Worm (Caenorhabditis elegans): ENCODE data around the gene Y41D4A.3.

Y41D4A.3 gene

ce11 chrIV:1720474-1720873 is 33.1 kb upstream of the Y41D4A.3 start, which contains the start of gene epic-2:
epic-2 (plus strand) TSS chrIV:1720790.
- TF ChIP-seq nhr-76 (tag; optimal IDR thresholded peaks at IDR 0.05) (no peak), mdl-1 (tag; optimal IDR thresholded peaks at IDR 0.05) (no peak), jun-1 (tag; optimal IDR thresholded peaks at IDR 0.05) (no peak), unc-30 (tag; optimal IDR thresholded peaks at IDR 0.05) (no peak), lin-15B (tag; optimal IDR thresholded peaks at IDR 0.05) (no peak), lin-14 (GFP tag; optimal IDR thresholded peaks at IDR 0.05) (peak; percentile 31), egl-27 (tag; optimal IDR thresholded peaks at IDR 0.05) (no peak), blmp-1 (tag; optimal IDR thresholded peaks at IDR 0.05) (peak; percentile 17), C04F5.9 (tag; optimal IDR thresholded peaks at IDR 0.05) (no peak), unc-98 (GFP tag; IDR thresholded peaks at IDR 0.05) (no peak), elt-3 (tag; optimal IDR thresholded peaks at IDR 0.05) (peak in 3 of 6 experiments; percentile 3 to 68 (median 23)), nhr-237 (tag; optimal IDR thresholded peaks at IDR 0.05) (no peak), nhr-71 (tag; optimal IDR thresholded peaks at IDR 0.05) (no peak), nhr-19 (GFP tag; conservative IDR thresholded peaks at IDR 0.05) (no peak), sptf-1 (tag; optimal IDR thresholded peaks at IDR 0.05) (no peak), ceh-82 (tag; optimal IDR thresholded peaks at IDR 0.05) (no peak), ztf-4 (tag; optimal IDR thresholded peaks at IDR 0.05) (no peak), tlp-1 (tag; optimal IDR thresholded peaks at IDR 0.05) (no peak), fos-1 (tag; optimal IDR thresholded peaks at IDR 0.05) (no peak), zip-4 (GFP tag; optimal IDR thresholded peaks at IDR 0.05) (no peak), nhr-12 (tag; optimal IDR thresholded peaks at IDR 0.05) (no peak), snu-23 (GFP tag; optimal IDR thresholded peaks at IDR 0.05) (no peak), C34B4.2 (tag; optimal IDR thresholded peaks at IDR 0.05) (no peak), efl-1 (optimal IDR thresholded peaks at IDR 0.05) (no peak), efl-1 (GFP tag; optimal IDR thresholded peaks at IDR 0.05 in 1 of 2) (no peak), alr-1 (tag; optimal IDR thresholded peaks at IDR 0.05; ENCODE audit: borderline replicate concordance) (no peak), sox-4 (tag; optimal IDR thresholded peaks at IDR 0.05) (no peak), nhr-28 (tag; optimal IDR thresholded peaks at IDR 0.05) (no peak), dpl-1 (GFP tag; optimal IDR thresholded peaks at IDR 0.05) (no peak), lin-39 (tag; optimal IDR thresholded peaks at IDR 0.05) (no peak), elt-2 (tag; optimal IDR thresholded peaks at IDR 0.05) (no peak), nhr-85 (tag) (peak; percentile 65), snpc-4 (tag; optimal IDR thresholded peaks at IDR 0.05) (no peak), ets-5 (GFP tag; IDR thresholded peaks at IDR 0.05) (no peak), nhr-11 (tag; optimal IDR thresholded peaks at IDR 0.05) (no peak), grh-1 (GFP tag; IDR thresholded peaks at IDR 0.05) (peak; percentile 6; the same call in 1 of the 2 replicates), xbp-1 (tag; optimal IDR thresholded peaks at IDR 0.05) (peak; percentile 5), fkh-8 (tag; optimal IDR thresholded peaks at IDR 0.05) (no peak), rnt-1 (tag; optimal IDR thresholded peaks at IDR 0.05) (no peak), hlh-4 (tag; optimal IDR thresholded peaks at IDR 0.05) (no peak)

- 0 out of 2 replicates have a peak, but pooled peaks have one; percentile 19 for TF ChIP-seq mab-9 (GFP tag; IDR thresholded peaks at IDR 0.05)
Observed at ce11 chrIV:1720902-1721301, 32.7 kb upstream of the Y41D4A.3 start.

ce11 chrIV:1721610-1722009 is 32.0 kb upstream of the Y41D4A.3 start:
- TF ChIP-seq efl-1 (optimal IDR thresholded peaks at IDR 0.05) (no peak), efl-1 (GFP tag; optimal IDR thresholded peaks at IDR 0.05 in 1 of 2) (peak in 1 of 2 experiments; percentile 15), lin-14 (GFP tag; optimal IDR thresholded peaks at IDR 0.05) (no peak)

Measured in whole organism, L1 larva.